Fruit fly (Drosophila melanogaster) whole organism, embryonic: ENCODE results near the gene Spps.
A peak's percentile ranks its signal among the peaks of the same experiment; 100 is the strongest.

Experiments used
- Asciz ChIP-seq: fragments of 200-800 bp; sonication (Bioruptor generic); optimal IDR thresholded peaks from 2 replicates; lab custom pipeline; 2017; ENCODE audit warnings: missing biosample characterization, mild to moderate bottlenecking, missing genetic modification characterization, missing genetic modification reagents
- Atf3 ChIP-seq: fragments of 200-800 bp; sonication (Bioruptor generic); optimal IDR thresholded peaks from 3 replicates; lab custom pipeline; 2016; ENCODE audit warnings: missing biosample characterization, missing genetic modification characterization
- Awh ChIP-seq: fragments of 200-800 bp; sonication (Bioruptor generic); IDR thresholded peaks from 2 replicates; pipeline ENCODE4, ENCODE4 v1.3.6; 2022; ENCODE audit warnings: missing biosample characterization, missing genetic modification characterization
- B-H1 ChIP-seq: fragments of 200-800 bp; sonication (Bioruptor generic); IDR thresholded peaks from 3 replicates; pipeline ENCODE4 v1.3.6; 2022; ENCODE audit warnings: missing biosample characterization, missing genetic modification characterization
- Bteb2 ChIP-seq: fragments of 200-800 bp; sonication (Bioruptor generic); optimal IDR thresholded peaks from 2 replicates; lab custom pipeline; 2016; ENCODE audit warnings: missing biosample characterization, missing genetic modification characterization
- C15 ChIP-seq: fragments of 200-800 bp; sonication (Bioruptor generic); IDR thresholded peaks from 3 replicates; pipeline ENCODE4 v1.3.6; 2022; ENCODE audit warnings: missing biosample characterization, missing genetic modification characterization
- CG11696 ChIP-seq: fragments of 200-800 bp; sonication (Bioruptor generic); IDR thresholded peaks from 2 replicates; pipeline ENCODE4 v1.3.6; 2022; ENCODE audit warnings: missing biosample characterization, missing genetic modification characterization
- CG13424 ChIP-seq: fragments of 200-800 bp; sonication (Bioruptor generic); optimal IDR thresholded peaks from 2 replicates; lab custom pipeline; 2019; ENCODE audit warnings: missing biosample characterization, mild to moderate bottlenecking, missing genetic modification characterization, moderate library complexity
- CG13775 ChIP-seq: fragments of 200-800 bp; sonication (Bioruptor generic); optimal IDR thresholded peaks from 3 replicates; lab custom pipeline; 2017; ENCODE audit warnings: missing biosample characterization, mild to moderate bottlenecking, missing genetic modification characterization
- CG14965 ChIP-seq: fragments of 200-800 bp; sonication (Bioruptor generic); optimal IDR thresholded peaks from 2 replicates; lab custom pipeline; 2016; ENCODE audit warnings: missing biosample characterization, missing genetic modification characterization, borderline replicate concordance
- CG16813 ChIP-seq: fragments of 200-800 bp; sonication (Bioruptor generic); IDR thresholded peaks from 3 replicates; pipeline ENCODE4 v1.3.6; 2022; ENCODE audit warnings: missing biosample characterization, missing genetic modification characterization; ENCODE audit not compliant: partially characterized antibody
- CG16815 ChIP-seq: fragments of 200-800 bp; sonication (Bioruptor generic); optimal IDR thresholded peaks from 3 replicates; lab custom pipeline; 2017; ENCODE audit warnings: missing biosample characterization, mild to moderate bottlenecking, missing genetic modification characterization
- CG17829 ChIP-seq: fragments of 200-800 bp; optimal IDR thresholded peaks from 2 replicates; lab custom pipeline; 2019; ENCODE audit warnings: missing biosample characterization, mild to moderate bottlenecking, missing genetic modification characterization, moderate library complexity
- CG17912 ChIP-seq: fragments of 200-800 bp; sonication (Bioruptor generic); optimal IDR thresholded peaks from 2 replicates; lab custom pipeline; 2018; ENCODE audit warnings: missing biosample characterization, mild to moderate bottlenecking, missing genetic modification characterization
- CG18262 ChIP-seq: fragments of 200-800 bp; optimal IDR thresholded peaks from 3 replicates; lab custom pipeline; 2019; ENCODE audit warnings: missing biosample characterization, mild to moderate bottlenecking, missing genetic modification characterization, moderate library complexity
- CG2129 ChIP-seq: fragments of 200-800 bp; sonication (Bioruptor generic); IDR thresholded peaks from 2 replicates; pipeline ENCODE4 v1.3.6; 2022; ENCODE audit warnings: missing biosample characterization, missing genetic modification characterization; ENCODE audit not compliant: partially characterized antibody
- CG6175 ChIP-seq: fragments of 200-800 bp; sonication (Bioruptor generic); IDR thresholded peaks from 3 replicates; pipeline ENCODE4 v1.3.6; 2022; ENCODE audit warnings: missing biosample characterization, missing genetic modification characterization
- CG6272 ChIP-seq: fragments of 200-800 bp; sonication (Bioruptor generic); IDR thresholded peaks from 2 replicates; pipeline ENCODE4 v1.3.6; 2022; ENCODE audit warnings: missing biosample characterization, missing genetic modification characterization
- CG7786 ChIP-seq: fragments of 200-800 bp; sonication (Bioruptor generic); optimal IDR thresholded peaks from 2 replicates; lab custom pipeline; 2016; ENCODE audit warnings: missing biosample characterization, missing genetic modification characterization
- CG7963 ChIP-seq: fragments of 200-800 bp; sonication (Bioruptor generic); IDR thresholded peaks from 3 replicates; pipeline ENCODE4 v1.3.6; 2022; ENCODE audit warnings: missing biosample characterization, missing genetic modification characterization; ENCODE audit not compliant: partially characterized antibody
- CG7987 ChIP-seq: fragments of 200-800 bp; sonication (Bioruptor generic); optimal IDR thresholded peaks from 2 replicates; lab custom pipeline; 2018; ENCODE audit warnings: missing biosample characterization, mild to moderate bottlenecking, missing genetic modification characterization, moderate library complexity
- CG8290 ChIP-seq, 3 experiments: fragments of 200-800 bp; sonication (Bioruptor generic); optimal IDR thresholded peaks; 2 replicates each; lab custom pipeline; 2016 to 2019; ENCODE audit warnings: missing biosample characterization in 3 of 3, missing genetic modification characterization in 3 of 3, mild to moderate bottlenecking in 2 of 3, moderate library complexity in 1 of 3
- CG8944 ChIP-seq: fragments of 200-800 bp; sonication (Bioruptor generic); optimal IDR thresholded peaks from 3 replicates; lab custom pipeline; 2016; ENCODE audit warnings: missing biosample characterization, missing genetic modification characterization
- CG9215 ChIP-seq: fragments of 200-800 bp; sonication (Bioruptor generic); IDR thresholded peaks from 2 replicates; pipeline ENCODE4 v1.3.6; 2022; ENCODE audit warnings: missing biosample characterization, missing genetic modification characterization
- CG9797 ChIP-seq: fragments of 200-800 bp; sonication (Bioruptor generic); optimal IDR thresholded peaks from 3 replicates; lab custom pipeline; 2018; ENCODE audit warnings: missing biosample characterization, mild to moderate bottlenecking, missing genetic modification characterization
- Dll ChIP-seq: fragments of 200-800 bp; sonication (Bioruptor generic); IDR thresholded peaks from 4 replicates; pipeline ENCODE4 v1.3.6; 2022; ENCODE audit warnings: missing biosample characterization, missing genetic modification characterization; ENCODE audit not compliant: partially characterized antibody
- E2f2 ChIP-seq: fragments of 200-800 bp; sonication (Bioruptor generic); IDR thresholded peaks from 2 replicates; pipeline ENCODE4 v1.3.6; 2022; ENCODE audit warnings: missing biosample characterization, missing genetic modification characterization
- Fer1 ChIP-seq: fragments of 200-800 bp; sonication (Bioruptor generic); optimal IDR thresholded peaks from 2 replicates; lab custom pipeline; 2017; ENCODE audit warnings: missing biosample characterization, mild to moderate bottlenecking, missing genetic modification characterization
- Hr3 ChIP-seq: fragments of 200-800 bp; sonication (Bioruptor generic); optimal IDR thresholded peaks from 3 replicates; lab custom pipeline; 2016; ENCODE audit warnings: missing biosample characterization, missing genetic modification characterization
- Mad ChIP-seq: fragments of 200-800 bp; sonication (Bioruptor generic); optimal IDR thresholded peaks from 2 replicates; lab custom pipeline; 2016; ENCODE audit warnings: missing biosample characterization, missing genetic modification characterization
- Mrtf ChIP-seq: fragments of 200-800 bp; sonication (Bioruptor generic); IDR thresholded peaks from 3 replicates; pipeline ENCODE4 v1.3.6; 2022; ENCODE audit warnings: missing biosample characterization, missing genetic modification characterization
- Myb ChIP-seq: fragments of 200-800 bp; sonication (Bioruptor generic); optimal IDR thresholded peaks from 2 replicates; lab custom pipeline; 2016; ENCODE audit warnings: missing biosample characterization, missing genetic modification characterization
- amos ChIP-seq: fragments of 200-800 bp; sonication (Bioruptor generic); IDR thresholded peaks from 2 replicates; pipeline ENCODE4 v1.3.6; 2022; ENCODE audit warnings: missing biosample characterization, missing genetic modification characterization; ENCODE audit not compliant: partially characterized antibody
- aop ChIP-seq: fragments of 200-800 bp; sonication (Bioruptor generic); IDR thresholded peaks from 2 replicates; pipeline ENCODE4 v1.3.6; 2022; ENCODE audit warnings: missing biosample characterization, missing genetic modification characterization
- ara ChIP-seq: fragments of 200-800 bp; sonication (Bioruptor generic); IDR thresholded peaks from 2 replicates; pipeline ENCODE4 v1.3.6; 2022; ENCODE audit warnings: missing biosample characterization, missing genetic modification characterization
- cato ChIP-seq: fragments of 200-800 bp; sonication (Bioruptor generic); optimal IDR thresholded peaks from 2 replicates; lab custom pipeline; 2016; ENCODE audit warnings: missing biosample characterization, missing genetic modification characterization, borderline replicate concordance
- dati ChIP-seq: fragments of 200-800 bp; sonication (Bioruptor generic); IDR thresholded peaks from 2 replicates; pipeline ENCODE4 v1.3.6; 2022; ENCODE audit warnings: missing biosample characterization, missing genetic modification characterization
- dm ChIP-seq: fragments of 200-800 bp; sonication (Bioruptor generic); optimal IDR thresholded peaks from 3 replicates; lab custom pipeline; 2016; ENCODE audit warnings: missing biosample characterization, missing genetic modification characterization
- dysf ChIP-seq: fragments of 200-800 bp; sonication (Bioruptor generic); IDR thresholded peaks from 3 replicates; pipeline ENCODE4 v1.3.6; 2022; ENCODE audit warnings: missing biosample characterization, missing genetic modification characterization
- esg ChIP-seq: fragments of 200-800 bp; sonication (Bioruptor generic); conservative IDR thresholded peaks from 2 replicates; pipeline ENCODE4 v1.3.6; 2022; ENCODE audit warnings: missing biosample characterization, missing genetic modification characterization
- eyg ChIP-seq: fragments of 200-800 bp; sonication (Bioruptor generic); optimal IDR thresholded peaks from 3 replicates; lab custom pipeline; 2016; ENCODE audit warnings: missing biosample characterization, missing genetic modification characterization
- gfzf ChIP-seq: fragments of 200-800 bp; sonication (Bioruptor generic); optimal IDR thresholded peaks from 2 replicates; lab custom pipeline; 2016; ENCODE audit warnings: missing biosample characterization, mild to moderate bottlenecking, missing genetic modification characterization, moderate library complexity
- onecut ChIP-seq: fragments of 200-800 bp; sonication (Bioruptor generic); IDR thresholded peaks from 2 replicates; pipeline ENCODE4 v1.3.6; 2022; ENCODE audit warnings: missing biosample characterization, missing genetic modification characterization
- peb ChIP-seq: fragments of 200-800 bp; sonication (Bioruptor generic); IDR thresholded peaks from 2 replicates; pipeline ENCODE4 v1.3.6; 2022; ENCODE audit warnings: missing biosample characterization, missing genetic modification characterization
- pnt ChIP-seq: fragments of 200-800 bp; sonication (Bioruptor generic); optimal IDR thresholded peaks from 3 replicates; lab custom pipeline; 2016; ENCODE audit warnings: missing biosample characterization, missing genetic modification characterization
- repo ChIP-seq: fragments of 200-800 bp; sonication (Bioruptor generic); optimal IDR thresholded peaks from 2 replicates; lab custom pipeline; 2016; ENCODE audit warnings: missing biosample characterization, missing genetic modification characterization
- seq ChIP-seq: fragments of 200-800 bp; sonication (Bioruptor generic); IDR thresholded peaks from 2 replicates; pipeline ENCODE4 v1.3.6; 2022; ENCODE audit warnings: missing biosample characterization, missing genetic modification characterization
- sob ChIP-seq: fragments of 200-800 bp; sonication (Bioruptor generic); IDR thresholded peaks from 2 replicates; pipeline ENCODE4 v1.3.6; 2022; ENCODE audit warnings: missing biosample characterization, missing genetic modification characterization
- tin ChIP-seq: fragments of 200-800 bp; sonication (Bioruptor generic); optimal IDR thresholded peaks from 3 replicates; lab custom pipeline; 2016; ENCODE audit warnings: missing biosample characterization, missing genetic modification characterization
- zen ChIP-seq: fragments of 200-800 bp; sonication (Bioruptor generic); optimal IDR thresholded peaks from 3 replicates; lab custom pipeline; 2018; ENCODE audit warnings: missing biosample characterization, mild to moderate bottlenecking, missing genetic modification characterization, moderate library complexity

Spps gene

dm6 chr3R:24252494-24252893 is 25.8 kb upstream of the Spps start, which contains the start of gene beta-PheRS (continued):
- TF ChIP-seq CG17829 (tag; lab: Kevin White, UChicago) (peak; percentile 76), Bteb2 (GFP tag; lab: Kevin White, UChicago) (peak; percentile 70), CG2129 (GFP tag; lab: Robert Waterston, UW) (peak; percentile 63), Myb (GFP tag; lab: Kevin White, UChicago) (peak; percentile 63), seq (GFP tag; lab: Robert Waterston, UW) (no peak), Mad (GFP tag; lab: Kevin White, UChicago) (peak; percentile 68), Awh (no peak), CG9797 (peak; percentile 93), onecut (GFP tag; lab: Robert Waterston, UW) (0 out of 2 replicates have a peak, but pooled peaks have one; percentile 8), CG7987 (GFP tag; lab: Kevin White, UChicago) (peak; percentile 11), Asciz (GFP tag; lab: Kevin White, UChicago) (no peak), dati (GFP tag; lab: Robert Waterston, UW) (no peak), CG6272 (GFP tag; lab: Robert Waterston, UW) (peak; percentile 48; the same call in 1 of the 2 replicates), dm (GFP tag; lab: Kevin White, UChicago) (peak; percentile 78), C15 (GFP tag; lab: Robert Waterston, UW) (0 out of 3 replicates have a peak, but pooled peaks have one; percentile 57), eyg (no peak), CG8944 (GFP tag; lab: Kevin White, UChicago) (peak; percentile 35), Fer1 (GFP tag; lab: Kevin White, UChicago) (no peak), CG18262 (tag; lab: Kevin White, UChicago) (no peak), zen (tag; lab: Kevin White, UChicago) (peak; percentile 68), gfzf (GFP tag; lab: Kevin White, UChicago) (peak; percentile 78), dysf (0 out of 3 replicates have a peak, but pooled peaks have one; percentile 46), repo (GFP tag; lab: Kevin White, UChicago) (peak; percentile 57), B-H1 (GFP tag; lab: Robert Waterston, UW) (peak; percentile 22; the same call in 1 of the 3 replicates), E2f2 (peak; percentile 56; the same call in 1 of the 2 replicates), CG16813 (peak; percentile 93), CG13775 (GFP tag; lab: Kevin White, UChicago) (peak; percentile 58), CG11696 (GFP tag; lab: Robert Waterston, UW) (no peak), CG16815 (GFP tag; lab: Kevin White, UChicago) (peak; percentile 3), aop (GFP tag; lab: Robert Waterston, UW) (no peak), ara (GFP tag; lab: Robert Waterston, UW) (no peak), tin (GFP tag; lab: Kevin White, UChicago) (peak; percentile 54), amos (GFP tag; lab: Robert Waterston, UW) (peak; percentile 97), esg (GFP tag; lab: Robert Waterston, UW) (0 out of 2 replicates have a peak, but pooled peaks have one; percentile 29), CG9215 (GFP tag; lab: Robert Waterston, UW) (peak; percentile 50; the same call in 1 of the 2 replicates), CG6175 (GFP tag; lab: Robert Waterston, UW) (0 out of 3 replicates have a peak, but pooled peaks have one; percentile 14), Dll (GFP tag; lab: Robert Waterston, UW) (peak; percentile 88), CG14965 (GFP tag; lab: Kevin White, UChicago) (no peak), CG13424 (tag; lab: Kevin White, UChicago) (peak; percentile 66), Hr3 (peak; percentile 94), CG7963 (GFP tag; lab: Robert Waterston, UW) (peak; percentile 91), CG17912 (GFP tag; lab: Kevin White, UChicago) (peak; percentile 59), sob (GFP tag; lab: Robert Waterston, UW) (peak; percentile 81), cato (peak; percentile 11), CG7786 (GFP tag; lab: Kevin White, UChicago) (peak; percentile 48), pnt (GFP tag; lab: Kevin White, UChicago) (peak; percentile 37), peb (no peak), CG8290 (GFP tag; optimal IDR thresholded peaks at IDR 0.05; lab: Kevin White, UChicago) (peak; percentile 88), CG8290 (tag; optimal IDR thresholded peaks at IDR 0.05; lab: Kevin White, UChicago) (peak in 1 of 2 experiments; percentile 80), Mrtf (GFP tag; lab: Robert Waterston, UW) (peak; percentile 48; the same call in 1 of the 3 replicates), Atf3 (peak; percentile 2)
